Worm (Caenorhabditis elegans) whole organism, early embryonic: Measurements from ENCODE around the gene C25H3.1.

Source experiments
- B0310.2 ChIP-seq: sonication (generic microtip); optimal IDR thresholded peaks from 2 replicates; lab custom pipeline; 2016; ENCODE audit warnings: mild to moderate bottlenecking, missing genetic modification characterization, missing compliant biosample characterization
- F13C5.2 ChIP-seq: sonication (generic microtip); optimal IDR thresholded peaks from 2 replicates; lab custom pipeline; 2017; ENCODE audit warnings: mild to moderate bottlenecking, missing genetic modification characterization, inconsistent platforms, missing compliant biosample characterization
- aly-1 ChIP-seq: sonication (generic microtip); optimal IDR thresholded peaks from 2 replicates; lab custom pipeline; 2016; ENCODE audit warnings: missing genetic modification characterization, missing compliant biosample characterization
- ama-1 ChIP-seq: fragments of 150-350 bp; optimal IDR thresholded peaks from 2 replicates; lab custom pipeline; 2014
- ceh-13 ChIP-seq: fragments of 200-800 bp; sonication (Bioruptor generic); optimal IDR thresholded peaks from 2 replicates; lab custom pipeline; 2018; ENCODE audit warnings: mild to moderate bottlenecking, missing genetic modification characterization, missing compliant biosample characterization
- ceh-36 ChIP-seq: sonication (generic microtip); optimal IDR thresholded peaks from 2 replicates; lab custom pipeline; 2016; ENCODE audit warnings: missing genetic modification characterization, inconsistent platforms, missing compliant biosample characterization
- ets-7 ChIP-seq: sonication (generic microtip); optimal IDR thresholded peaks from 2 replicates; lab custom pipeline; 2016; ENCODE audit warnings: missing genotype, missing genetic modification characterization, missing compliant biosample characterization
- flt-1 ChIP-seq: fragments of 200-800 bp; sonication (Bioruptor generic); IDR thresholded peaks from 2 replicates; pipeline ENCODE4 v1.3.6; 2022; ENCODE audit warnings: missing genetic modification characterization, missing compliant biosample characterization
- hmbx-1 ChIP-seq: sonication (generic microtip); optimal IDR thresholded peaks from 2 replicates; lab custom pipeline; 2016; ENCODE audit warnings: mild to moderate bottlenecking, missing genetic modification characterization, missing compliant biosample characterization
- hmg-4 ChIP-seq: fragments of 200-800 bp; sonication (Bioruptor generic); optimal IDR thresholded peaks from 2 replicates; lab custom pipeline; 2018; ENCODE audit warnings: mild to moderate bottlenecking, missing genetic modification characterization, missing compliant biosample characterization
- hnd-1 ChIP-seq: sonication (generic microtip); optimal IDR thresholded peaks from 2 replicates; lab custom pipeline; 2016; ENCODE audit warnings: missing genetic modification characterization, missing compliant biosample characterization
- pes-1 ChIP-seq: fragments of 200-800 bp; sonication (Bioruptor generic); IDR thresholded peaks from 2 replicates; pipeline ENCODE4 v1.3.6; 2022; ENCODE audit warnings: missing genetic modification reagents, missing genetic modification characterization, missing compliant biosample characterization
- scrt-1 ChIP-seq: fragments of 200-800 bp; sonication (Bioruptor generic); IDR thresholded peaks from 2 replicates; pipeline ENCODE4 v1.3.6; 2022; ENCODE audit warnings: missing genetic modification characterization, missing compliant biosample characterization
- sea-1 ChIP-seq: fragments of 200-800 bp; sonication (Bioruptor generic); conservative IDR thresholded peaks from 2 replicates; pipeline ENCODE4 v1.3.6; 2022; ENCODE audit warnings: missing genetic modification characterization, missing compliant biosample characterization
- tbx-11 ChIP-seq: fragments of 200-800 bp; sonication (Bioruptor generic); IDR thresholded peaks from 2 replicates; pipeline ENCODE4 v1.3.6; 2022; ENCODE audit warnings: missing genetic modification characterization, missing compliant biosample characterization
- tbx-37 ChIP-seq: fragments of 200-800 bp; sonication (Bioruptor generic); conservative IDR thresholded peaks from 2 replicates; pipeline ENCODE4 v1.3.6; 2022; ENCODE audit warnings: missing genetic modification reagents, missing genetic modification characterization, missing compliant biosample characterization
- tra-4 ChIP-seq: sonication (generic microtip); optimal IDR thresholded peaks from 2 replicates; lab custom pipeline; 2017; ENCODE audit warnings: missing genetic modification characterization, missing compliant biosample characterization

C25H3.1 gene

ce11 chrII:5745088-5745487 lies 46.2 kb downstream of the C25H3.1 start, which contains the start of gene F10C1.9:
TSS of gene F10C1.9 (minus strand) at chrII:5745284.
- no peak for TF ChIP-seq ama-1 (lab: Kevin White, UChicago)
- no peak for TF ChIP-seq B0310.2 (tag; lab: Kevin White, UChicago)
- no peak for TF ChIP-seq ets-7 (tag; lab: Kevin White, UChicago)
- TF ChIP-seq tbx-11 (GFP tag; lab: Robert Waterston, UW): no peak
- no peak for TF ChIP-seq ceh-36
- no peak for TF ChIP-seq hnd-1 (tag; lab: Kevin White, UChicago)
- no peak for TF ChIP-seq F13C5.2 (tag; lab: Kevin White, UChicago)

DNA sequence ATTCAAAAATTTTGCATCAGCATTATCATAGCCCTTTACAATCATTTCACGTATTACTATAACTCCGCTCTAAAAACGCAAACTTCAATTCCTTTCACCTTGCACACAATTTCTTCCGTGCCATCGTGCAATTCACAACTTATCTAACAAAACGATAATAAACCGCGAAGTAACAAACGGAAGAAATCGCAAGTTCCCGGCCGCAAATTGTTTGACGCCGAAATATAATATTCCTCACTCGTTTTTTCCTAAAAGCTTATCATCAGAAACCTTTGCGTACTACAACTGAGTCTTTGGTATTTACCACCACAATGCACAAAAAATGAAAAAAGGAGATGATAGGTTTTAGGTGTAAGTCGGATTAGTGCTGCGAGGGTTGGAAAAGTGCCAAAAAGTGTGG lies 48.4 kb downstream of the C25H3.1 start:
- TF ChIP-seq tra-4: no peak
- TF ChIP-seq F13C5.2 (tag; lab: Kevin White, UChicago): no peak
- no peak for TF ChIP-seq sea-1 (GFP tag; lab: Robert Waterston, UW)
- TF ChIP-seq pes-1: no peak
- TF ChIP-seq B0310.2 (tag; lab: Kevin White, UChicago): no peak
- no peak for TF ChIP-seq ceh-13 (GFP tag; lab: Kevin White, UChicago)
- TF ChIP-seq scrt-1 (GFP tag; lab: Robert Waterston, UW): no peak
- TF ChIP-seq ama-1 (lab: Kevin White, UChicago): no peak
- TF ChIP-seq hmg-4 (GFP tag; lab: Kevin White, UChicago): no peak
- TF ChIP-seq hnd-1 (tag; lab: Kevin White, UChicago): no peak

- TF ChIP-seq hmg-4 (GFP tag; lab: Kevin White, UChicago): no peak
- no peak for TF ChIP-seq tbx-11 (GFP tag; lab: Robert Waterston, UW)
- TF ChIP-seq aly-1 (tag; lab: Kevin White, UChicago): no peak
- TF ChIP-seq scrt-1 (GFP tag; lab: Robert Waterston, UW): no peak
- no peak for TF ChIP-seq hmbx-1
- TF ChIP-seq ceh-13 (GFP tag; lab: Kevin White, UChicago): no peak
- no peak for TF ChIP-seq sea-1 (GFP tag; lab: Robert Waterston, UW)
- no peak for TF ChIP-seq tbx-37 (GFP tag; lab: Robert Waterston, UW)
- TF ChIP-seq pes-1: no peak
- no peak for TF ChIP-seq hnd-1 (tag; lab: Kevin White, UChicago)
Observed at ce11 chrII:5748395-5748794, 49.5 kb downstream of the C25H3.1 start.

ce11 chrII:5749733-5750238 lies 50.9 kb downstream of the C25H3.1 start, which contains the start of gene ifb-2:
TSS of gene ifb-2 (plus strand) at chrII:5750188.
- no peak for TF ChIP-seq tbx-37 (GFP tag; lab: Robert Waterston, UW)
- TF ChIP-seq ets-7 (tag; lab: Kevin White, UChicago): no peak
- no peak for TF ChIP-seq hmbx-1
- no peak for TF ChIP-seq ceh-36
- TF ChIP-seq hmg-4 (GFP tag; lab: Kevin White, UChicago): no peak
- no peak for TF ChIP-seq B0310.2 (tag; lab: Kevin White, UChicago)
- no peak for TF ChIP-seq aly-1 (tag; lab: Kevin White, UChicago)
- TF ChIP-seq ceh-13 (GFP tag; lab: Kevin White, UChicago): no peak
- TF ChIP-seq ama-1 (lab: Kevin White, UChicago): no peak
- TF ChIP-seq scrt-1 (GFP tag; lab: Robert Waterston, UW): no peak
- no peak for TF ChIP-seq tbx-11 (GFP tag; lab: Robert Waterston, UW)
- TF ChIP-seq F13C5.2 (tag; lab: Kevin White, UChicago): no peak
- TF ChIP-seq flt-1 (GFP tag; lab: Robert Waterston, UW): no peak
- no peak for TF ChIP-seq tra-4
- TF ChIP-seq pes-1: no peak
